Worm (Caenorhabditis elegans) whole organism, L4 larva: Measurements from ENCODE around the gene ndg-4.
A peak's percentile ranks its signal among the peaks of the same experiment; 100 is the strongest.

Source experiments
- D1046.2 ChIP-seq: fragments of 200-800 bp; sonication (Bioruptor generic); IDR thresholded peaks from 2 replicates; pipeline ENCODE4 v1.3.6; 2022; ENCODE audit warnings: missing genetic modification characterization, missing compliant biosample characterization
- F49E8.2 ChIP-seq: sonication (generic microtip); optimal IDR thresholded peaks from 2 replicates; lab custom pipeline; 2016; ENCODE audit warnings: missing compliant biosample characterization, mild to moderate bottlenecking, missing genetic modification characterization, borderline replicate concordance
- T26A8.4 ChIP-seq: fragments of 200-800 bp; sonication (Bioruptor generic); IDR thresholded peaks from 2 replicates; pipeline ENCODE4 v1.3.6; 2022; ENCODE audit warnings: missing genetic modification characterization, missing compliant biosample characterization
- Y48G9A.11 ChIP-seq: fragments of 200-800 bp; sonication (Bioruptor generic); IDR thresholded peaks from 2 replicates; pipeline ENCODE4 v1.3.6; 2022; ENCODE audit warnings: missing genetic modification reagents, missing genetic modification characterization, missing compliant biosample characterization
- ZK337.2 ChIP-seq: fragments of 200-800 bp; sonication (Bioruptor generic); IDR thresholded peaks from 2 replicates; pipeline ENCODE4 v1.3.6; 2022; ENCODE audit warnings: missing genetic modification reagents, missing genetic modification characterization, missing compliant biosample characterization
- ZK546.5 ChIP-seq, 2 experiments: sonication (generic microtip); optimal IDR thresholded peaks; 2 replicates each; lab custom pipeline; 2017; ENCODE audit warnings: missing biosample characterization in 2 of 2, missing genetic modification characterization in 2 of 2
- aha-1 ChIP-seq: fragments of 150-350 bp; peaks from one replicate; lab custom pipeline; 2014; ENCODE audit warnings: missing biosample characterization, missing genetic modification characterization
- ama-1 ChIP-seq: fragments of 150-350 bp; optimal IDR thresholded peaks from 2 replicates; lab custom pipeline; 2014; ENCODE audit warnings: inconsistent platforms, mixed read lengths
- arid-1 ChIP-seq: fragments of 200-800 bp; sonication (Bioruptor generic); conservative IDR thresholded peaks from 2 replicates; pipeline ENCODE4 v1.3.6; 2022; ENCODE audit warnings: missing genetic modification reagents, missing genetic modification characterization, missing compliant biosample characterization
- ceh-28 ChIP-seq: fragments of 150-350 bp; optimal IDR thresholded peaks from 2 replicates; lab custom pipeline; 2014; ENCODE audit warnings: missing biosample characterization, missing genetic modification reagents, missing genetic modification characterization
- ces-1 ChIP-seq: fragments of 150-350 bp; sonication (generic microtip); optimal IDR thresholded peaks from 4 replicates; lab custom pipeline; 2014; ENCODE audit warnings: missing biosample characterization, missing genetic modification reagents, missing genetic modification characterization
- cey-2 ChIP-seq: sonication (generic microtip); optimal IDR thresholded peaks from 3 replicates; lab custom pipeline; 2017; ENCODE audit warnings: missing genetic modification characterization, mild to moderate bottlenecking, missing compliant biosample characterization, antibody characterized with exemption, borderline replicate concordance; ENCODE audit not compliant: insufficient read depth
- daf-16 ChIP-seq, 3 experiments: sonication (generic microtip); optimal IDR thresholded peaks; 2 replicates each; lab custom pipeline; 2016 to 2017; ENCODE audit warnings: missing genetic modification characterization in 3 of 3, missing genetic modification reagents in 3 of 3, mild to moderate bottlenecking in 2 of 3, missing compliant biosample characterization in 2 of 3, missing biosample characterization in 1 of 3, moderate library complexity in 1 of 3
- dmd-6 ChIP-seq: fragments of 200-800 bp; sonication (Bioruptor generic); IDR thresholded peaks from 2 replicates; pipeline ENCODE4 v1.3.6; 2022; ENCODE audit warnings: missing genetic modification reagents, missing genetic modification characterization, missing compliant biosample characterization
- dmd-9 ChIP-seq: fragments of 200-800 bp; sonication (Bioruptor generic); IDR thresholded peaks from 2 replicates; pipeline ENCODE4 v1.3.6; 2022; ENCODE audit warnings: missing genetic modification reagents, missing genetic modification characterization, missing compliant biosample characterization
- dpl-1 ChIP-seq: fragments of 150-350 bp; optimal IDR thresholded peaks from 2 replicates; lab custom pipeline; 2014; ENCODE audit warnings: missing biosample characterization, missing genetic modification reagents, missing genetic modification characterization
- dve-1 ChIP-seq: sonication (generic microtip); optimal IDR thresholded peaks from 2 replicates; lab custom pipeline; 2017; ENCODE audit warnings: antibody characterized with exemption, mild to moderate bottlenecking, missing genetic modification characterization, missing compliant biosample characterization; ENCODE audit not compliant: insufficient read depth
- fkh-10 ChIP-seq: fragments of 150-350 bp; optimal IDR thresholded peaks from 2 replicates; lab custom pipeline; 2014; ENCODE audit warnings: missing biosample characterization, missing genetic modification reagents, missing genetic modification characterization
- gei-8 ChIP-seq: fragments of 200-800 bp; sonication (Bioruptor generic); optimal IDR thresholded peaks from 2 replicates; lab custom pipeline; 2018; ENCODE audit warnings: mild to moderate bottlenecking, missing genetic modification characterization, missing compliant biosample characterization
- hif-1 ChIP-seq, 2 experiments: sonication (generic microtip); optimal IDR thresholded peaks; 2 replicates each; lab custom pipeline; 2016 to 2017; ENCODE audit warnings: missing compliant biosample characterization in 2 of 2, missing genetic modification characterization in 2 of 2, missing genetic modification reagents in 2 of 2, missing genotype in 2 of 2, mild to moderate bottlenecking in 1 of 2
- hlh-11 ChIP-seq: fragments of 200-800 bp; sonication (Bioruptor generic); optimal IDR thresholded peaks from 2 replicates; lab custom pipeline; 2018; ENCODE audit warnings: mild to moderate bottlenecking, missing genetic modification characterization, missing compliant biosample characterization
- hlh-30 ChIP-seq: sonication (generic microtip); optimal IDR thresholded peaks from 2 replicates; lab custom pipeline; 2017; ENCODE audit warnings: antibody characterized with exemption, mild to moderate bottlenecking, missing genetic modification characterization, missing compliant biosample characterization; ENCODE audit not compliant: insufficient read depth
- hmg-1.1 ChIP-seq: fragments of 200-800 bp; sonication (Bioruptor generic); IDR thresholded peaks from 2 replicates; pipeline ENCODE4 v1.3.6; 2022; ENCODE audit warnings: missing genetic modification reagents, missing genetic modification characterization, missing compliant biosample characterization
- lim-7 ChIP-seq: fragments of 200-800 bp; sonication (Bioruptor generic); IDR thresholded peaks from 2 replicates; pipeline ENCODE4 v1.3.6; 2022; ENCODE audit warnings: missing genetic modification characterization, missing compliant biosample characterization
- lin-29 ChIP-seq: fragments of 200-800 bp; sonication (Bioruptor generic); IDR thresholded peaks from 2 replicates; pipeline ENCODE4 v1.3.6; 2022; ENCODE audit warnings: missing genetic modification reagents, missing genetic modification characterization, missing compliant biosample characterization
- lin-38 ChIP-seq: fragments of 200-800 bp; sonication (Bioruptor generic); IDR thresholded peaks from 2 replicates; pipeline ENCODE4 v1.3.6; 2022; ENCODE audit warnings: missing genetic modification reagents, missing genetic modification characterization, missing compliant biosample characterization
- lin-39 ChIP-seq: fragments of 150-350 bp; optimal IDR thresholded peaks from 2 replicates; lab custom pipeline; 2014; ENCODE audit warnings: missing biosample characterization, missing genetic modification reagents, missing genetic modification characterization
- lir-3 ChIP-seq: sonication (generic microtip); optimal IDR thresholded peaks from 2 replicates; lab custom pipeline; 2016; ENCODE audit warnings: mild to moderate bottlenecking, missing genetic modification characterization, missing compliant biosample characterization
- lsy-2 ChIP-seq, 2 experiments: fragments of 150-350 bp in 1 of 2; sonication (generic microtip) in 1 of 2; optimal IDR thresholded peaks; 2 replicates each; lab custom pipeline; 2014 to 2017; ENCODE audit warnings: missing biosample characterization in 2 of 2, missing genetic modification characterization in 2 of 2
- madf-5 ChIP-seq, 2 experiments: fragments of 200-800 bp; sonication (Bioruptor generic); IDR thresholded peaks; 2 replicates each; pipeline ENCODE4 v1.3.6; 2022; ENCODE audit warnings: missing compliant biosample characterization in 2 of 2, missing genetic modification characterization in 2 of 2
- mdl-1 ChIP-seq, 2 experiments: fragments of 150-350 bp in 1 of 2; sonication (generic microtip) in 1 of 2; optimal IDR thresholded peaks; 2 replicates each; lab custom pipeline; 2014 to 2017; ENCODE audit warnings: missing biosample characterization in 2 of 2, missing genetic modification characterization in 2 of 2
- mdt-29 ChIP-seq: fragments of 200-800 bp; sonication (Bioruptor generic); IDR thresholded peaks from 2 replicates; pipeline ENCODE4 v1.3.6; 2022; ENCODE audit warnings: missing genetic modification reagents, missing genetic modification characterization, missing compliant biosample characterization
- mep-1 ChIP-seq: fragments of 150-350 bp; sonication (generic microtip); optimal IDR thresholded peaks from 3 replicates; lab custom pipeline; 2014; ENCODE audit warnings: missing biosample characterization, missing genetic modification characterization
- mxl-2 ChIP-seq: fragments of 200-800 bp; sonication (Bioruptor generic); conservative IDR thresholded peaks from 2 replicates; pipeline ENCODE4 v1.3.6; 2022; ENCODE audit warnings: missing genetic modification reagents, missing genetic modification characterization, missing compliant biosample characterization
- mxl-3 ChIP-seq: fragments of 200-800 bp; sonication (Bioruptor generic); optimal IDR thresholded peaks from 2 replicates; lab custom pipeline; 2018; ENCODE audit warnings: mild to moderate bottlenecking, missing genetic modification characterization, missing compliant biosample characterization
- nhr-102 ChIP-seq: sonication (generic microtip); optimal IDR thresholded peaks from 2 replicates; lab custom pipeline; 2016; ENCODE audit warnings: mild to moderate bottlenecking, missing genetic modification characterization, moderate library complexity, missing compliant biosample characterization
- nhr-11 ChIP-seq: fragments of 150-350 bp; optimal IDR thresholded peaks from 2 replicates; lab custom pipeline; 2014; ENCODE audit warnings: missing biosample characterization, missing genetic modification characterization
- nhr-25 ChIP-seq: sonication (generic microtip); optimal IDR thresholded peaks from 2 replicates; lab custom pipeline; 2017; ENCODE audit warnings: missing genetic modification characterization, mild to moderate bottlenecking, missing compliant biosample characterization, antibody characterized with exemption, moderate library complexity, borderline replicate concordance; ENCODE audit not compliant: insufficient read depth
- nhr-42 ChIP-seq: fragments of 200-800 bp; sonication (Bioruptor generic); IDR thresholded peaks from 2 replicates; pipeline ENCODE4 v1.3.6; 2022; ENCODE audit warnings: missing genetic modification characterization, missing compliant biosample characterization
- php-3 ChIP-seq: fragments of 200-800 bp; sonication (Bioruptor generic); IDR thresholded peaks from 2 replicates; pipeline ENCODE4 v1.3.6; 2022; ENCODE audit warnings: missing genetic modification reagents, missing genetic modification characterization, missing compliant biosample characterization
- saeg-2 ChIP-seq: fragments of 200-800 bp; sonication (Bioruptor generic); IDR thresholded peaks from 2 replicates; pipeline ENCODE4 v1.3.6; 2022; ENCODE audit warnings: missing genetic modification reagents, missing genetic modification characterization, missing compliant biosample characterization
- set-16 ChIP-seq: fragments of 200-800 bp; sonication (Bioruptor generic); IDR thresholded peaks from 2 replicates; pipeline ENCODE4 v1.3.6; 2022; ENCODE audit warnings: missing genetic modification reagents, missing genetic modification characterization, missing compliant biosample characterization
- snpc-4 ChIP-seq: fragments of 150-350 bp; optimal IDR thresholded peaks from 2 replicates; lab custom pipeline; 2014; ENCODE audit warnings: missing biosample characterization, missing genetic modification characterization
- unc-62 ChIP-seq, 3 experiments: fragments of 150-350 bp in 1 of 3; sonication (generic microtip); optimal IDR thresholded peaks in 2 of 3; peaks in 1 of 3; 1 replicate in 1 of 3; 2 replicates in 2 of 3; lab custom pipeline; 2014 to 2017; ENCODE audit warnings: missing biosample characterization in 3 of 3, missing genetic modification characterization in 3 of 3, missing genetic modification reagents in 3 of 3, missing genotype in 1 of 3

The ndg-4 gene

DNA sequence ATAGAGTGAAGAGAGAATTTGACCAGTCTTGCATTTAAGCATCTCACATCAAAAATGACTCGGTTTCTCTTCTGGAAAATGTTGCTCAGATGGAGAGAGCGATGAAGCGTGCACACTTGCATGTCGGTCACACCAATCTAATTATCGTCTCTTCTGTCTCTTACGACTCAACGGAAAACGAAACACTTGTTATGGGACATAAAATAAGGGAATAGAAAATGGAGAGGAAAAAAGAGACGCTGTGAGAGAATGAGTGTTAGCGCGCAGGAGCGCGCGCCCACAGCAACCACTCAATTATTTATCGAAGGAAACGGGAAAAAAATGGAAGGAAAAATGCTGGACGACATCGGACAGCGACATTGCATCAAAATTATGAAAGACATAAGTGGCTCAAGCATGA lies 38.5 kb upstream of the ndg-4 start (continued):
- TF ChIP-seq D1046.2 (GFP tag; lab: Robert Waterston, UW) = no peak

DNA sequence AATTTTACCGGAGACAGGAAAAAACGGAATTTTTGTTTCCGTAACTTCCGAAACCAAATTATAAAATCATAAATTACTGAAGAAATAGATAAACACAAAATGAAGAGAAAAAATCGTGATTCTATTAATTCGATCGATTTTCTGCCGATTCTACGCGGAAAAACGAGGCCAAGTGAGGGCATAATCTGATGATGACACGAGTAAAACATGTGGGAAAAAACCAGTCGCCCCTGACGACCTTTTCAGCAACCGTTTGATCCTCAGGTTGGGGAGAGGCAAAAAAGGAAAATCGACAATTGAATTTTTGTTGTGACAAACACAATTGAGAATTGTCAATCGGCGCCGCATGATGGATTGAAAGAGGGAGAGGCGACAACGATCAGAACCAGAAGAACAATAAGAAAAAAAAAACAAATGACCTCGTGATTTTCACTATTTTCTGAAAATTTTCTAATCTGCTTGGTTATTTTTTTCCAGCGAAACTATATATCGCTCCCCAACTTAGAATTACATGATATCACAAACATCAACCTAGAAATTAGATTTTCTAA lies 37.8 kb upstream of the ndg-4 start:
- TF ChIP-seq dmd-6 (peak; percentile 23; the same call in 1 of the 2 replicates), aha-1 (tag; lab: Kevin White, UChicago) (peak; percentile 78), mdt-29 (GFP tag; lab: Robert Waterston, UW) (0 out of 2 replicates have a peak, but pooled peaks have one; percentile 12), lim-7 (no peak), dmd-9 (GFP tag; lab: Robert Waterston, UW) (no peak), mxl-3 (GFP tag; lab: Kevin White, UChicago) (peak; percentile 39), hlh-30 (tag; lab: Kevin White, UChicago) (peak; percentile 56), daf-16 (GFP tag; optimal IDR thresholded peaks at IDR 0.05; lab: Kevin White, UChicago) (no peak), daf-16 (tag; optimal IDR thresholded peaks at IDR 0.05; lab: Kevin White, UChicago) (peak; percentile 0)

DNA sequence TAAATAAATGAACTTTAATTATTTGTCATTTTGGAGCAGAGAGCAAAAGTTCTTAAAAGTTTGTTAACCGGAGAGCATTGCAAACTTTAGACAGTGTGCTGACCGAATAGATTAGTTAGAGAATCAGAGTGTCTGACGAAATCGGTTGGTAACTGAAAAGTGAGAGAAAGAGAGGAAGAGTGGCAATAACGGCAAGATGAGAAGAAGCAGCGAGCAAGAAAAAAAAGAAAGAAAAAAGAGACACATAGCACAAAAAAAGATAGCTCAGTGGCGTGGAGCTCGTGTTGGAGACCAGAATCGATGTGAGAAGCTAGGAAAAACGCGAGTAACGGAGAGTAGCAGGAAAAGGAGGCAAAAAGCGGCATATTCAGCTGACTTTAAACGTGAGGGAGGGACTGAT lies 37.2 kb upstream of the ndg-4 start:
- no peak for TF ChIP-seq Y48G9A.11 (GFP tag; lab: Robert Waterston, UW)
- TF ChIP-seq nhr-25 (tag; lab: Kevin White, UChicago) = no peak
- TF ChIP-seq hlh-30 (tag; lab: Kevin White, UChicago) = peak; percentile 60
- no peak for TF ChIP-seq ZK546.5 (tag; optimal IDR thresholded peaks at IDR 0.05; lab: Kevin White, UChicago)
- TF ChIP-seq nhr-11 (tag; lab: Kevin White, UChicago) = peak; percentile 49
- TF ChIP-seq lin-38 (GFP tag; lab: Robert Waterston, UW) = no peak
- TF ChIP-seq T26A8.4 (GFP tag; lab: Robert Waterston, UW) = no peak
- peak in 1 of 2 experiments; percentile 71 for TF ChIP-seq mdl-1 (tag; optimal IDR thresholded peaks at IDR 0.05; lab: Kevin White, UChicago)
- TF ChIP-seq nhr-102 (tag; lab: Kevin White, UChicago) = no peak
- no peak for TF ChIP-seq php-3 (GFP tag; lab: Robert Waterston, UW)
- no peak for TF ChIP-seq snpc-4 (tag; lab: Kevin White, UChicago)
- peak in 1 of 2 experiments; percentile 28 for TF ChIP-seq hif-1 (tag; optimal IDR thresholded peaks at IDR 0.05; lab: Kevin White, UChicago)
- peak; percentile 78 for TF ChIP-seq ama-1 (lab: Kevin White, UChicago)
- no peak for TF ChIP-seq cey-2
- no peak for TF ChIP-seq mxl-2
- peak; percentile 44 for TF ChIP-seq fkh-10 (GFP tag; lab: Kevin White, UChicago)
- TF ChIP-seq ceh-28 = no peak
- no peak for TF ChIP-seq lin-39 (tag; lab: Kevin White, UChicago)
- peak; percentile 27 for TF ChIP-seq dve-1 (tag; lab: Kevin White, UChicago)
- no peak for TF ChIP-seq gei-8 (GFP tag; lab: Kevin White, UChicago)
- peak; percentile 47 for TF ChIP-seq hmg-1.1
- no peak for TF ChIP-seq saeg-2 (GFP tag; lab: Robert Waterston, UW)
- TF ChIP-seq daf-16 (GFP tag; optimal IDR thresholded peaks at IDR 0.05; lab: Kevin White, UChicago) = no peak
- no peak for TF ChIP-seq daf-16 (tag; optimal IDR thresholded peaks at IDR 0.05; lab: Kevin White, UChicago)
- TF ChIP-seq F49E8.2 (tag; lab: Kevin White, UChicago) = no peak
- no peak for TF ChIP-seq D1046.2 (GFP tag; lab: Robert Waterston, UW)
- TF ChIP-seq nhr-42 (GFP tag; lab: Robert Waterston, UW) = no peak
- peak in 1 of 2 experiments; percentile 67 for TF ChIP-seq lsy-2 (tag; optimal IDR thresholded peaks at IDR 0.05; lab: Kevin White, UChicago)
- no peak for TF ChIP-seq lin-29 (GFP tag; lab: Robert Waterston, UW)
- no peak for TF ChIP-seq ZK337.2 (GFP tag; lab: Robert Waterston, UW)
- peak; percentile 68 for TF ChIP-seq mep-1
- peak; percentile 96 for TF ChIP-seq aha-1 (tag; lab: Kevin White, UChicago)
- no peak for TF ChIP-seq lir-3 (tag; lab: Kevin White, UChicago)
- TF ChIP-seq unc-62 (GFP tag; optimal IDR thresholded peaks at IDR 0.05 in 1 of 2; lab: Kevin White, UChicago) = no peak
- TF ChIP-seq unc-62 (tag; optimal IDR thresholded peaks at IDR 0.05; lab: Kevin White, UChicago) = no peak
- TF ChIP-seq set-16 (GFP tag; lab: Robert Waterston, UW) = no peak
- no peak for TF ChIP-seq madf-5 (GFP tag; IDR thresholded peaks at IDR 0.05; lab: Robert Waterston, UW)
- peak; percentile 51 for TF ChIP-seq hlh-11 (tag; lab: Kevin White, UChicago)
- no peak for TF ChIP-seq dpl-1 (GFP tag; lab: Kevin White, UChicago)
- TF ChIP-seq ces-1 = no peak
- TF ChIP-seq arid-1 (GFP tag; lab: Robert Waterston, UW) = no peak
